Fruit fly (Drosophila melanogaster): ENCODE measurements around the gene CG9016.
A peak's percentile ranks its signal among the peaks of the same experiment; 100 is the strongest.

The CG9016 gene

DNA sequence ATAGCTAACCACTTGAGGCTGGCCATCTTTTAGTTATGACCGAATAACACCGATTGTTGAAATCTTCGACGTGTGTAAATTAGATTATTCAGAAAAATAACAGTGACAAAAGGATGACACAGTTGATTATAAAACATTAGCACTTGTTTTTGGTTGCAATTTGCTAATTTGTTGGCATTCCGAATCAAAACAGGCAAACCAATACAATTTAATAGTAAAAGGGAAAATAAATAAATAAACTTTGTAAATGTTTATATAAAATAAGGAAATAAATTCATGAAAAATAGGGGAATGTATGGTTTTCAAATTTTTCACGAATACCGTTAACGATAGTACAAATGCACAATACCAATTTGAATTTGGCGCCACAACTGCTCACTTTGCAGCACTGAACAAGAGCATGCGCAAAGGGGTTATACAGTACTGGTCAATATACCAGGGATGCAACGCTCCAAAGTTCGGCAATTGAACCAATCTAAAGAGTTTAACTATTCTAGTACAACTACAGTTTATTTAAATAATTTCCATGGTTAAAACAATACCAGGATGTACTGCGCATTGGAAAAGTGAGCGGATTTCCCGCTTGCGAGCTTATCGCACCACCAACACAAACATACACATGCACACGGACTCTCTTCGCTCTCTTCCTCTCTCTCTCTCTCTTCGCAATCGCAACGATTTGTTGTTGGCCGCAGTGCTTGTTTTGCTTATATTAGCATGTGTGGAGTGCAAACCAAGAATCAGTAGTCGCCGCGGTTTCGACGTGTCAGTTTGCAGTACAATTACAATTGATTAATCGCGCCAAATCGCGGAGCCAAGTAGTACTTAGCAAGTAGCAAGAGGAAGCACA lies 20.0 kb upstream of the CG9016 start, which contains the start of the genes Sfp26Ad and Gpdh1 (continued):
- TF ChIP-seq CG3726 (GFP tag; IDR thresholded peaks at IDR 0.05) (0 out of 3 replicates have a peak, but pooled peaks have one; percentile 4), Atf-2 (GFP tag; optimal IDR thresholded peaks at IDR 0.05) (peak; percentile 34), CG15269 (tag; optimal IDR thresholded peaks at IDR 0.05) (peak; percentile 58), CG17186 (GFP tag; optimal IDR thresholded peaks at IDR 0.05) (peak; percentile 77), kni (GFP tag; optimal IDR thresholded peaks at IDR 0.05) (peak; percentile 60), CoRest (tag; optimal IDR thresholded peaks at IDR 0.05) (peak; percentile 72), Antp (GFP tag; optimal IDR thresholded peaks at IDR 0.05) (peak; percentile 80), Trl (optimal IDR thresholded peaks at IDR 0.05) (peak; percentile 98 to 99), Trl (GFP tag; optimal IDR thresholded peaks at IDR 0.05) (peak; percentile 92), al (GFP tag; IDR thresholded peaks at IDR 0.05) (peak; percentile 48; the same call in 1 of the 2 replicates), CG15011 (GFP tag; optimal IDR thresholded peaks at IDR 0.05) (peak; percentile 12), br (optimal IDR thresholded peaks at IDR 0.05) (no peak), Awh (GFP tag; IDR thresholded peaks at IDR 0.05) (peak; percentile 62; the same call in 1 of the 2 replicates), ara (GFP tag; IDR thresholded peaks at IDR 0.05) (no peak), CG1603 (tag; optimal IDR thresholded peaks at IDR 0.05) (peak; percentile 82), pho (GFP tag; optimal IDR thresholded peaks at IDR 0.05) (peak; percentile 82), ato (GFP tag; IDR thresholded peaks at IDR 0.05; ENCODE audit: partially characterized antibody) (peak; percentile 15; the same call in 1 of the 2 replicates), mam (GFP tag; optimal IDR thresholded peaks at IDR 0.05) (peak; percentile 93), seq (GFP tag; IDR thresholded peaks at IDR 0.05) (peak; percentile 58; the same call in 1 of the 2 replicates), gsb-n (tag; optimal IDR thresholded peaks at IDR 0.05) (peak; percentile 61), toy (GFP tag; IDR thresholded peaks at IDR 0.05) (no peak), Atf6 (GFP tag; IDR thresholded peaks at IDR 0.05) (peak; percentile 70), CG17912 (GFP tag; optimal IDR thresholded peaks at IDR 0.05) (peak; percentile 71), HmgD (GFP tag; optimal IDR thresholded peaks at IDR 0.05) (peak; percentile 44), CG3065 (GFP tag; optimal IDR thresholded peaks at IDR 0.05) (peak; percentile 15), CG7987 (GFP tag; optimal IDR thresholded peaks at IDR 0.05) (peak; percentile 69), Dbx (GFP tag; IDR thresholded peaks at IDR 0.05) (peak; percentile 80), Sox100B (GFP tag; optimal IDR thresholded peaks at IDR 0.05) (peak; percentile 34), lmd (GFP tag; IDR thresholded peaks at IDR 0.05) (peak; percentile 67; the same call in 1 of the 2 replicates), oc (tag; optimal IDR thresholded peaks at IDR 0.05) (peak; percentile 46), CG7786 (GFP tag; optimal IDR thresholded peaks at IDR 0.05) (peak; percentile 77), MBD-R2 (GFP tag; IDR thresholded peaks at IDR 0.05) (peak; percentile 75), Side (GFP tag; optimal IDR thresholded peaks at IDR 0.05) (peak; percentile 79), fru (optimal IDR thresholded peaks at IDR 0.05) (no peak), bcd (GFP tag; optimal IDR thresholded peaks at IDR 0.05) (peak; percentile 73), disco-r (GFP tag; optimal IDR thresholded peaks at IDR 0.05) (peak; percentile 16), Ets97D (GFP tag; optimal IDR thresholded peaks at IDR 0.05) (peak; percentile 85), CG30431 (GFP tag; optimal IDR thresholded peaks at IDR 0.05) (peak; percentile 48)

- TF ChIP-seq D (optimal IDR thresholded peaks at IDR 0.05) (no peak), D (GFP tag; optimal IDR thresholded peaks at IDR 0.05) (peak; percentile 60), Side (GFP tag; optimal IDR thresholded peaks at IDR 0.05) (no peak), CG17568 (GFP tag; optimal IDR thresholded peaks at IDR 0.05) (no peak), Hey (tag; optimal IDR thresholded peaks at IDR 0.05) (peak; percentile 81), tup (GFP tag; optimal IDR thresholded peaks at IDR 0.05) (no peak), dysf (GFP tag; IDR thresholded peaks at IDR 0.05) (0 out of 3 replicates have a peak, but pooled peaks have one; percentile 5), Mrtf (GFP tag; IDR thresholded peaks at IDR 0.05) (peak; percentile 14; the same call in 1 of the 3 replicates), cato (GFP tag; optimal IDR thresholded peaks at IDR 0.05; ENCODE audit: borderline replicate concordance) (no peak), Oaz (GFP tag; IDR thresholded peaks at IDR 0.05) (no peak)
These were observed 3.9 kb upstream of the CG9016 start for dm6 chr2L:5927363-5927762.

Data from whole organism, embryonic.